Fruit fly (Drosophila melanogaster) whole organism, embryonic: ENCODE results near the gene CG11791.

Experiments used
- Ada2b ChIP-seq: fragments of 200-800 bp; sonication (Bioruptor generic); IDR thresholded peaks from 2 replicates; pipeline ENCODE4 v1.3.6; 2022; ENCODE audit warnings: missing biosample characterization, missing genetic modification characterization
- Adf1 ChIP-seq: fragments of 200-800 bp; sonication (Bioruptor generic); IDR thresholded peaks from 2 replicates; pipeline ENCODE4 v1.3.6; 2022; ENCODE audit warnings: missing biosample characterization, missing genetic modification characterization
- Aef1 ChIP-seq: fragments of 200-800 bp; sonication (Bioruptor generic); IDR thresholded peaks from 3 replicates; pipeline ENCODE4 v1.3.6; 2022; ENCODE audit warnings: missing biosample characterization, missing genetic modification characterization
- CG10267 ChIP-seq: fragments of 200-800 bp; sonication (Bioruptor generic); optimal IDR thresholded peaks from 2 replicates; lab custom pipeline; 2018; ENCODE audit warnings: missing biosample characterization, mild to moderate bottlenecking, missing genetic modification characterization, moderate library complexity
- CG10565 ChIP-seq: fragments of 200-800 bp; sonication (Bioruptor generic); optimal IDR thresholded peaks from 3 replicates; lab custom pipeline; 2016; ENCODE audit warnings: missing biosample characterization, mild to moderate bottlenecking, missing genetic modification characterization
- CG11723 ChIP-seq: fragments of 200-800 bp; sonication (Bioruptor generic); optimal IDR thresholded peaks from 2 replicates; lab custom pipeline; 2017; ENCODE audit warnings: missing biosample characterization, mild to moderate bottlenecking, missing genetic modification characterization
- CG13123 ChIP-seq: fragments of 200-800 bp; sonication (Bioruptor generic); optimal IDR thresholded peaks from 2 replicates; lab custom pipeline; 2016; ENCODE audit warnings: missing biosample characterization, missing genetic modification characterization
- CG13296 ChIP-seq: fragments of 200-800 bp; sonication (Bioruptor generic); optimal IDR thresholded peaks from 3 replicates; lab custom pipeline; 2018; ENCODE audit warnings: missing biosample characterization, mild to moderate bottlenecking, missing genetic modification characterization
- CG14441 ChIP-seq: fragments of 200-800 bp; sonication (Bioruptor generic); IDR thresholded peaks from 2 replicates; pipeline ENCODE4 v1.3.6; 2022; ENCODE audit warnings: missing biosample characterization, missing genetic modification characterization
- CG17361 ChIP-seq: fragments of 200-800 bp; sonication (Bioruptor generic); IDR thresholded peaks from 3 replicates; pipeline ENCODE4 v1.3.6; 2022; ENCODE audit warnings: missing biosample characterization, missing genetic modification characterization
- CG18011 ChIP-seq: fragments of 200-800 bp; sonication (Bioruptor generic); optimal IDR thresholded peaks from 2 replicates; lab custom pipeline; 2017; ENCODE audit warnings: missing biosample characterization, missing genetic modification characterization, mild to moderate bottlenecking, moderate library complexity, missing genotype
- CG18599 ChIP-seq: fragments of 200-800 bp; sonication (Bioruptor generic); optimal IDR thresholded peaks from 3 replicates; lab custom pipeline; 2017; ENCODE audit warnings: missing biosample characterization, missing genetic modification characterization, mild to moderate bottlenecking, moderate library complexity, missing genetic modification reagents
- CG2678 ChIP-seq: fragments of 200-800 bp; sonication (Bioruptor generic); optimal IDR thresholded peaks from 3 replicates; lab custom pipeline; 2019; ENCODE audit warnings: missing biosample characterization, mild to moderate bottlenecking, missing genetic modification characterization, moderate library complexity
- CG31388 ChIP-seq: fragments of 200-800 bp; sonication (Bioruptor generic); optimal IDR thresholded peaks from 2 replicates; lab custom pipeline; 2016; ENCODE audit warnings: missing biosample characterization, missing genetic modification characterization
- CG32532 ChIP-seq: fragments of 200-800 bp; sonication (Bioruptor generic); IDR thresholded peaks from 2 replicates; pipeline ENCODE4 v1.3.6; 2022; ENCODE audit warnings: missing biosample characterization, missing genetic modification characterization
- CG34376 ChIP-seq: fragments of 200-800 bp; sonication (Bioruptor generic); optimal IDR thresholded peaks from 2 replicates; lab custom pipeline; 2018; ENCODE audit warnings: missing biosample characterization, mild to moderate bottlenecking, missing genetic modification characterization
- CG3726 ChIP-seq: fragments of 200-800 bp; sonication (Bioruptor generic); IDR thresholded peaks from 3 replicates; pipeline ENCODE4, ENCODE4 v1.3.6; 2022; ENCODE audit warnings: missing biosample characterization, missing genetic modification characterization
- CG4820 ChIP-seq: fragments of 200-800 bp; sonication (Bioruptor generic); optimal IDR thresholded peaks from 3 replicates; lab custom pipeline; 2016; ENCODE audit warnings: missing biosample characterization, missing genetic modification characterization
- CG6254 ChIP-seq: fragments of 200-800 bp; sonication (Bioruptor generic); optimal IDR thresholded peaks from 3 replicates; lab custom pipeline; 2017; ENCODE audit warnings: mild to moderate bottlenecking, missing biosample characterization, missing genetic modification reagents, missing genetic modification characterization
- CG6683 ChIP-seq: fragments of 200-800 bp; sonication (Bioruptor generic); optimal IDR thresholded peaks from 2 replicates; lab custom pipeline; 2017; ENCODE audit warnings: missing biosample characterization, mild to moderate bottlenecking, missing genetic modification characterization, missing genetic modification reagents
- CG8944 ChIP-seq: fragments of 200-800 bp; sonication (Bioruptor generic); optimal IDR thresholded peaks from 3 replicates; lab custom pipeline; 2016; ENCODE audit warnings: missing biosample characterization, missing genetic modification characterization
- CG9727 ChIP-seq: fragments of 200-800 bp; sonication (Bioruptor generic); optimal IDR thresholded peaks from 3 replicates; lab custom pipeline; 2017; ENCODE audit warnings: missing biosample characterization, mild to moderate bottlenecking, missing genetic modification characterization
- D19B ChIP-seq: fragments of 200-800 bp; sonication (Bioruptor generic); optimal IDR thresholded peaks from 2 replicates; lab custom pipeline; 2017; ENCODE audit warnings: missing biosample characterization, mild to moderate bottlenecking, missing genetic modification characterization
- Eip74EF ChIP-seq, 2 experiments: fragments of 200-800 bp in 1 of 2; fragments of >200 bp in 1 of 2; sonication (Bioruptor generic) in 1 of 2; optimal IDR thresholded peaks; 2 replicates each; lab custom pipeline; 2017 to 2019; ENCODE audit warnings: missing biosample characterization in 2 of 2, missing genetic modification characterization in 2 of 2, mild to moderate bottlenecking in 1 of 2, moderate library complexity in 1 of 2
- Jarid2 ChIP-seq: fragments of 200-800 bp; sonication (Bioruptor generic); optimal IDR thresholded peaks from 3 replicates; lab custom pipeline; 2017; ENCODE audit warnings: mild to moderate bottlenecking, missing biosample characterization, missing genetic modification reagents, missing genetic modification characterization
- MESR4 ChIP-seq: fragments of 200-800 bp; sonication (Bioruptor generic); optimal IDR thresholded peaks from 2 replicates; lab custom pipeline; 2018; ENCODE audit warnings: missing biosample characterization, mild to moderate bottlenecking, missing genetic modification characterization, moderate library complexity
- NC2β ChIP-seq: fragments of 200-800 bp; sonication (Bioruptor generic); optimal IDR thresholded peaks from 2 replicates; lab custom pipeline; 2016; ENCODE audit warnings: missing biosample characterization, missing genetic modification characterization
- PHDP ChIP-seq: fragments of 200-800 bp; sonication (Bioruptor generic); optimal IDR thresholded peaks from 3 replicates; lab custom pipeline; 2018; ENCODE audit warnings: missing biosample characterization, mild to moderate bottlenecking, missing genetic modification characterization, moderate library complexity
- Ptx1 ChIP-seq: fragments of 200-800 bp; sonication (Bioruptor generic); IDR thresholded peaks from 2 replicates; pipeline ENCODE4 v1.3.6; 2022; ENCODE audit warnings: missing biosample characterization, missing genetic modification characterization
- Rx ChIP-seq: fragments of 200-800 bp; sonication (Bioruptor generic); IDR thresholded peaks from 2 replicates; pipeline ENCODE4 v1.3.6; 2022; ENCODE audit warnings: missing biosample characterization, missing genetic modification characterization
- Sin3A ChIP-seq: fragments of >200 bp; optimal IDR thresholded peaks from 2 replicates; lab custom pipeline; 2018
- Sox100B ChIP-seq: fragments of 200-800 bp; sonication (Bioruptor generic); optimal IDR thresholded peaks from 3 replicates; lab custom pipeline; 2018; ENCODE audit warnings: missing biosample characterization, mild to moderate bottlenecking, missing genetic modification characterization
- Spps ChIP-seq: fragments of 200-800 bp; sonication (Bioruptor generic); optimal IDR thresholded peaks from 2 replicates; lab custom pipeline; 2018; ENCODE audit warnings: missing biosample characterization, mild to moderate bottlenecking, missing genetic modification characterization
- Tbp ChIP-seq: fragments of >200 bp; optimal IDR thresholded peaks from 2 replicates; lab custom pipeline; 2018; ENCODE audit warnings: missing biosample characterization, missing genetic modification characterization
- ash1 ChIP-seq: fragments of 200-800 bp; sonication (Bioruptor generic); optimal IDR thresholded peaks from 2 replicates; lab custom pipeline; 2018; ENCODE audit warnings: missing biosample characterization, mild to moderate bottlenecking, missing genetic modification characterization
- bab2 ChIP-seq: fragments of 200-800 bp; sonication (Bioruptor generic); optimal IDR thresholded peaks from 2 replicates; lab custom pipeline; 2016; ENCODE audit warnings: missing biosample characterization, missing genetic modification characterization
- crp ChIP-seq, 2 experiments: fragments of 200-800 bp; sonication (Bioruptor generic); optimal IDR thresholded peaks; 2 replicates in 1 of 2; 3 replicates in 1 of 2; lab custom pipeline; 2017; ENCODE audit warnings: missing biosample characterization in 2 of 2, missing genetic modification characterization in 2 of 2, mild to moderate bottlenecking in 1 of 2, moderate library complexity in 1 of 2
- fu2 ChIP-seq: fragments of 200-800 bp; sonication (Bioruptor generic); optimal IDR thresholded peaks from 2 replicates; lab custom pipeline; 2016; ENCODE audit warnings: missing biosample characterization, missing genetic modification characterization
- gcm ChIP-seq: fragments of 200-800 bp; sonication (Bioruptor generic); optimal IDR thresholded peaks from 2 replicates; lab custom pipeline; 2019; ENCODE audit warnings: missing biosample characterization, mild to moderate bottlenecking, missing genetic modification characterization, moderate library complexity
- gem ChIP-seq: fragments of 200-800 bp; sonication (Bioruptor generic); optimal IDR thresholded peaks from 2 replicates; lab custom pipeline; 2019; ENCODE audit warnings: missing biosample characterization, mild to moderate bottlenecking, missing genetic modification characterization, moderate library complexity
- klu ChIP-seq: fragments of 200-800 bp; sonication (Bioruptor generic); IDR thresholded peaks from 2 replicates; pipeline ENCODE4 v1.3.6; 2022; ENCODE audit warnings: missing biosample characterization, missing genetic modification characterization
- onecut ChIP-seq: fragments of 200-800 bp; sonication (Bioruptor generic); IDR thresholded peaks from 2 replicates; pipeline ENCODE4 v1.3.6; 2022; ENCODE audit warnings: missing biosample characterization, missing genetic modification characterization
- peb ChIP-seq: fragments of 200-800 bp; sonication (Bioruptor generic); IDR thresholded peaks from 2 replicates; pipeline ENCODE4 v1.3.6; 2022; ENCODE audit warnings: missing biosample characterization, missing genetic modification characterization
- repo ChIP-seq: fragments of 200-800 bp; sonication (Bioruptor generic); optimal IDR thresholded peaks from 2 replicates; lab custom pipeline; 2016; ENCODE audit warnings: missing biosample characterization, missing genetic modification characterization
- slbo ChIP-seq: fragments of 200-800 bp; sonication (Bioruptor generic); IDR thresholded peaks from 2 replicates; pipeline ENCODE4 v1.3.6; 2022; ENCODE audit warnings: missing biosample characterization, missing genetic modification characterization
- slp2 ChIP-seq: fragments of 200-800 bp; sonication (Bioruptor generic); optimal IDR thresholded peaks from 2 replicates; lab custom pipeline; 2016; ENCODE audit warnings: missing biosample characterization, missing genetic modification characterization
- sqz ChIP-seq: fragments of 200-800 bp; sonication (Bioruptor generic); optimal IDR thresholded peaks from 3 replicates; lab custom pipeline; 2018; ENCODE audit warnings: missing biosample characterization, mild to moderate bottlenecking, missing genetic modification characterization
- zf30C ChIP-seq: fragments of 200-800 bp; sonication (Bioruptor generic); optimal IDR thresholded peaks from 3 replicates; lab custom pipeline; 2018; ENCODE audit warnings: missing biosample characterization, mild to moderate bottlenecking, missing genetic modification characterization

CG11791 gene

dm6 chr3R:25051441-25052097 lies 2.2 kb downstream of the CG11791 start (continued):
- TF ChIP-seq CG2678 = peak; percentile 5
- no peak for TF ChIP-seq gcm (GFP tag; lab: Kevin White, UChicago)
- peak; percentile 51; the same call in 1 of the 2 replicates for TF ChIP-seq slbo
- TF ChIP-seq CG18599 (GFP tag; lab: Kevin White, UChicago) = peak; percentile 56
- no peak; the same call in 1 of the 2 replicates for TF ChIP-seq onecut
- TF ChIP-seq ash1 (GFP tag; lab: Kevin White, UChicago) = no peak
- TF ChIP-seq gem (tag; lab: Kevin White, UChicago) = peak; percentile 24
- TF ChIP-seq Eip74EF (GFP tag; optimal IDR thresholded peaks at IDR 0.05; lab: Kevin White, UChicago) = no peak
- TF ChIP-seq Sox100B = no peak
- TF ChIP-seq Rx (GFP tag; lab: Robert Waterston, UW) = no peak
- no peak for TF ChIP-seq klu
- 0 out of 2 replicates have a peak, but pooled peaks have one; percentile 7 for TF ChIP-seq Ada2b (GFP tag; lab: Robert Waterston, UW)
- no peak for TF ChIP-seq bab2
- TF ChIP-seq Aef1 = peak; percentile 24; the same call in 1 of the 3 replicates
- TF ChIP-seq Adf1 (GFP tag; lab: Robert Waterston, UW) = peak; percentile 25; the same call in 1 of the 2 replicates
- no peak for TF ChIP-seq CG13123 (GFP tag; lab: Kevin White, UChicago)
- peak; percentile 16 for TF ChIP-seq PHDP (tag; lab: Kevin White, UChicago)
- TF ChIP-seq CG14441 (GFP tag; lab: Robert Waterston, UW) = peak; percentile 44; the same call in 1 of the 2 replicates
- no peak for TF ChIP-seq CG31388 (GFP tag; lab: Kevin White, UChicago)

- TF ChIP-seq CG6683 (GFP tag; lab: Kevin White, UChicago) (no peak), zf30C (GFP tag; lab: Kevin White, UChicago) (peak; percentile 19), MESR4 (peak; percentile 79), CG10565 (GFP tag; lab: Kevin White, UChicago) (no peak), CG3726 (GFP tag; lab: Robert Waterston, UW) (no peak), CG6254 (GFP tag; lab: Kevin White, UChicago) (no peak), CG8944 (GFP tag; lab: Kevin White, UChicago) (peak; percentile 22), CG34376 (GFP tag; lab: Kevin White, UChicago) (peak; percentile 28), CG32532 (GFP tag; lab: Robert Waterston, UW) (peak; percentile 31; the same call in 1 of the 2 replicates), D19B (GFP tag; lab: Kevin White, UChicago) (no peak), repo (GFP tag; lab: Kevin White, UChicago) (no peak), fu2 (GFP tag; lab: Kevin White, UChicago) (no peak), Spps (tag; lab: Kevin White, UChicago) (no peak), Tbp (GFP tag; lab: Kevin White, UChicago) (no peak), CG18011 (GFP tag; lab: Kevin White, UChicago) (peak; percentile 8), CG9727 (peak; percentile 2), sqz (GFP tag; lab: Kevin White, UChicago) (no peak), CG10267 (peak; percentile 50), peb (GFP tag; lab: Robert Waterston, UW) (no peak), slp2 (GFP tag; lab: Kevin White, UChicago) (no peak), NC2β (peak; percentile 34), Jarid2 (GFP tag; lab: Kevin White, UChicago) (no peak), crp (GFP tag; optimal IDR thresholded peaks at IDR 0.05; lab: Kevin White, UChicago) (peak; percentile 65 to 87), CG4820 (no peak), CG11723 (GFP tag; lab: Kevin White, UChicago) (no peak), CG13296 (peak; percentile 52), Sin3A (lab: Kevin White, UChicago) (peak; percentile 2), Ptx1 (no peak), CG17361 (GFP tag; lab: Robert Waterston, UW) (peak; percentile 40; the same call in 1 of the 3 replicates)
Observed at dm6 chr3R:25054451-25055188, 5.2 kb downstream of the CG11791 start, which contains the start of gene CG31109. CG31109 (minus strand) TSS chr3R:25054653.
